Worm (Caenorhabditis elegans): ENCODE measurements around the gene sqv-8.

Gene sqv-8

DNA sequence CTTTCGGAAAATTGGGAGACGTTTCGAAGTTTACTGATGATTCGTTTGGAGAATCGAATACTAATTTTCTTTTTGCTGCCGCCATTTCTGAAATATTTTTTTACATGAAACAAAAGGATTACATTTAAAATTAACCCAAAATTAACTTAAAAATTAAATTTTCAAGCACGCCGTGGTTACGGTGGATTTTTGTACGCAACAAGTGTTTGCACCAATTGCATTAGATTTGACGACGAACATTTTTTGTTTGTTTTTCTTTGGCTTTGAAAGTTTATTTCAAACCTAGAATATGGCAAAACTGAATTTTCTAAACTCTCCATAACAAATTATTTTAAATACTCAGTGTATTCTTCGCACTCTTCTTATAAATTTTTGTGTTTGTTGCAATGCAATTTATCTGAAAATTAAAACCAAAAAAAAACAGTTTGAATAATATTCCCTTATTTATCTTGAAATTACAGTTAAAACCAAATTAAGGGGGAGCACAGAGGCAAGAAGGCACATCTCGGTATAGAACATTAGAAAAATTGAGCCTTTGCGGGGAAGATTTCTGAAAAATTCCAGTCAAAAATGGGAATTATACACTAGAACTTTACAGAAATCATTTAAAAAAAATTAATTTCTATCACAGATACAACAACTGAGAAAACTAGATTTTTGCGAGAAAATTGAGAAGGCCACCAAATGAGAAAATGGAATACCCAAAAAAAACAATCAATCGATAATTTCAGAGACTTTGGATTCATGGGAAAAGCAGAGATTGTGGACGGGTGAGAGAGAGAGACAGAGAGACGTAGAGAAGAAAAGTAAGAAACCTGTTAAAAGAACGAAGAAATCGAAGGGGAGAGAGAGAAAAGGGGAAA lies 29.5 kb upstream of the sqv-8 start, which contains the start of gene hal-3 (continued):
- no peak for TF ChIP-seq F49E8.2 (tag; optimal IDR thresholded peaks at IDR 0.05; ENCODE audit: insufficient read depth)
- no peak for TF ChIP-seq F57C9.4 (tag; optimal IDR thresholded peaks at IDR 0.05)
- TF ChIP-seq snpc-1.3 (tag; optimal IDR thresholded peaks at IDR 0.05; ENCODE audit: insufficient read depth), result no peak
- peak; percentile 73; the same call in 1 of the 2 replicates for TF ChIP-seq Y53G8AR.9 (GFP tag; conservative IDR thresholded peaks at IDR 0.05)
- peak; percentile 61 for TF ChIP-seq F10E7.11 (tag; optimal IDR thresholded peaks at IDR 0.05)
- TF ChIP-seq lsl-1 (GFP tag; optimal IDR thresholded peaks at IDR 0.05), result peak; percentile 60
- TF ChIP-seq ekl-4 (GFP tag; IDR thresholded peaks at IDR 0.05), result no peak
- 0 out of 2 replicates have a peak, but pooled peaks have one; percentile 52 for TF ChIP-seq Y95B8A.8 (GFP tag; IDR thresholded peaks at IDR 0.05)
- peak; percentile 77 for TF ChIP-seq ama-1 (optimal IDR thresholded peaks at IDR 0.05)
- TF ChIP-seq ama-1 (GFP tag; optimal IDR thresholded peaks at IDR 0.05), result no peak
- peak; percentile 22 for TF ChIP-seq F52B5.7 (tag; optimal IDR thresholded peaks at IDR 0.05)
- TF ChIP-seq repo-1 (tag; optimal IDR thresholded peaks at IDR 0.05), result peak; percentile 60
- 0 out of 2 replicates have a peak, but pooled peaks have one; percentile 35 for TF ChIP-seq nfyb-1 (GFP tag; IDR thresholded peaks at IDR 0.05)
- no peak for TF ChIP-seq ets-4 (GFP tag; optimal IDR thresholded peaks at IDR 0.05)
- TF ChIP-seq ceh-79 (tag; optimal IDR thresholded peaks at IDR 0.05), result peak; percentile 46
- no peak for TF ChIP-seq C06A6.2 (GFP tag; conservative IDR thresholded peaks at IDR 0.05)
- no peak for TF ChIP-seq snpc-4 (GFP tag; optimal IDR thresholded peaks at IDR 0.05)
- no peak for TF ChIP-seq snpc-4 (tag; optimal IDR thresholded peaks at IDR 0.05)
- TF ChIP-seq lin-54 (GFP tag; optimal IDR thresholded peaks at IDR 0.05), result peak; percentile 25
- no peak for TF ChIP-seq F33H1.4 (GFP tag; IDR thresholded peaks at IDR 0.05)

- peak; percentile 10; the same call in 1 of the 2 replicates for TF ChIP-seq pbrm-1 (GFP tag; IDR thresholded peaks at IDR 0.05)
- no peak for TF ChIP-seq K11D2.4 (GFP tag; IDR thresholded peaks at IDR 0.05)
- TF ChIP-seq cebp-1 (GFP tag; IDR thresholded peaks at IDR 0.05), result 0 out of 2 replicates have a peak, but pooled peaks have one; percentile 21
- TF ChIP-seq cebp-1 (tag; optimal IDR thresholded peaks at IDR 0.05), result no peak
- peak in 1 of 2 experiments; percentile 8 for TF ChIP-seq let-607 (tag; optimal IDR thresholded peaks at IDR 0.05)
- peak; percentile 37; the same call in 1 of the 2 replicates for TF ChIP-seq rcor-1 (GFP tag; IDR thresholded peaks at IDR 0.05)
- no peak for TF ChIP-seq ama-1 (optimal IDR thresholded peaks at IDR 0.05)
- TF ChIP-seq ama-1 (GFP tag; optimal IDR thresholded peaks at IDR 0.05), result peak in 1 of 2 experiments; percentile 17
- TF ChIP-seq ets-4 (GFP tag; optimal IDR thresholded peaks at IDR 0.05), result no peak
- TF ChIP-seq ZK185.1 (tag; optimal IDR thresholded peaks at IDR 0.05; ENCODE audit: poor library complexity, severe bottlenecking), result peak; percentile 37
- 0 out of 2 replicates have a peak, but pooled peaks have one; percentile 40 for TF ChIP-seq F37B4.10 (GFP tag; IDR thresholded peaks at IDR 0.05)
- 0 out of 2 replicates have a peak, but pooled peaks have one; percentile 5 for TF ChIP-seq Y53G8AR.9 (GFP tag; conservative IDR thresholded peaks at IDR 0.05)
- no peak for TF ChIP-seq pha-4 (tag; optimal IDR thresholded peaks at IDR 0.05)
- TF ChIP-seq nhr-80 (tag; optimal IDR thresholded peaks at IDR 0.05), result peak; percentile 15
- peak; percentile 21 for TF ChIP-seq madf-10 (tag; optimal IDR thresholded peaks at IDR 0.05)
- TF ChIP-seq lin-26 (GFP tag; IDR thresholded peaks at IDR 0.05), result 0 out of 2 replicates have a peak, but pooled peaks have one; percentile 19
- TF ChIP-seq ztf-18 (tag; optimal IDR thresholded peaks at IDR 0.05), result no peak
- TF ChIP-seq aptf-2 (GFP tag; conservative IDR thresholded peaks at IDR 0.05), result no peak
Observed at ce11 chrII:9617902-9618245, 28.9 kb upstream of the sqv-8 start.

ce11 chrII:9618759-9619158 lies 28.0 kb upstream of the sqv-8 start:
- TF ChIP-seq Y95B8A.8 (GFP tag; IDR thresholded peaks at IDR 0.05) (0 out of 2 replicates have a peak, but pooled peaks have one; percentile 5), ceh-40 (GFP tag; IDR thresholded peaks at IDR 0.05) (no peak), madf-8 (GFP tag; conservative IDR thresholded peaks at IDR 0.05) (no peak), let-526 (GFP tag; IDR thresholded peaks at IDR 0.05) (peak; percentile 16; the same call in 1 of the 2 replicates), Y56A3A.18 (GFP tag; IDR thresholded peaks at IDR 0.05) (no peak; the same call in 1 of the 2 replicates), ztf-25 (GFP tag; IDR thresholded peaks at IDR 0.05) (no peak), ztf-26 (tag; optimal IDR thresholded peaks at IDR 0.05) (no peak), zim-3 (tag; optimal IDR thresholded peaks at IDR 0.05) (peak; percentile 36), cebp-1 (GFP tag; IDR thresholded peaks at IDR 0.05) (peak; percentile 75), cebp-1 (tag; optimal IDR thresholded peaks at IDR 0.05) (peak; percentile 75), F55B11.4 (tag; optimal IDR thresholded peaks at IDR 0.05; ENCODE audit: borderline replicate concordance, insufficient read depth) (no peak), mes-4 (tag; optimal IDR thresholded peaks at IDR 0.05) (no peak), ZK185.1 (tag; optimal IDR thresholded peaks at IDR 0.05; ENCODE audit: poor library complexity, severe bottlenecking) (peak; percentile 37), dpl-1 (GFP tag; optimal IDR thresholded peaks at IDR 0.05) (no peak), K11D2.4 (GFP tag; IDR thresholded peaks at IDR 0.05) (no peak)

All from whole organism, young adult.